Fruit fly (Drosophila melanogaster): Measurements from ENCODE around the gene fuss.

DNA sequence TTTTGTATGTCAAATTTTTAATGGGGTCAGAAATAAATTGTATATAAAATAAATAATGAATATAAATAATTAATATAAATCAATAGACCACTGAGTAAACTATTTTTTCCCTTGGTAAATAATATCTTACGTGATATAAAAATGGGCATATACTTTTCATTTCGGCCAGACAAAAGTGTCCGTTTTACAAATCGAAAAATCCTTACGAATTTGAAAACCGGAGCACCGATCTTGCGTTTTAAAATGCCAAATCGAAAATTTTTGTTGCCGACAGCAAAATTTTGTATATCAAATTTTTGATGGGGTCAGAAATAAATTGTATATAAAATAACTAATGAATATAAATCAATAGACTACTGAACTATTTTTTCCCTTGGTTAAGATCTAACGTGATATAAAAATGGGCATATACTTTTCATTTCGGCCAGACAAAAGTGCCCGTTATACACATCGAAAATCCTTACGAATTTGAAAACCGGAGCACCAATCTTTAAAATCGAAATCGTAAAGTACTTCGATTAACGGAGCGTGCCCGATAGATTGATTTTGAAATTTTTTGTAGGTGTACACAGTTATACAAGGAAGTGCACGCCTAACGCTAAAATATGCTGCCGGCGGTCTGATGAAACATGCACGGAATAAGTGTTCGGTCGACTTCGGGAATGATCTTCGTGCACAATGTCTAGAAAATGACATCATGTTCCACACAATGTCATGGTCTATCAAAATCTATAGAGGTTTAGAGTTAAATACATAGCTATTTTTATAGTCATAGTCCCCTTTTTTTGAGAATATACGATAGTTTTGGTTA is 19.0 kb downstream of the fuss start:
- TF ChIP-seq CG9948 (tag; optimal IDR thresholded peaks at IDR 0.05) (no peak), CG34367 (tag; optimal IDR thresholded peaks at IDR 0.05) (no peak), Pif1B (GFP tag; optimal IDR thresholded peaks at IDR 0.05) (no peak), fd96Ca (GFP tag; IDR thresholded peaks at IDR 0.05) (no peak), CG10348 (GFP tag; IDR thresholded peaks at IDR 0.05) (no peak), CG4496 (GFP tag; IDR thresholded peaks at IDR 0.05) (no peak), Snoo (tag; optimal IDR thresholded peaks at IDR 0.05) (no peak)

Data from whole organism, pupa.